Fruit fly (Drosophila melanogaster) whole organism, embryonic: Measurements from ENCODE around the gene CG31924.

Experiments
- CG10209 ChIP-seq: fragments of 200-800 bp; sonication (Bioruptor generic); optimal IDR thresholded peaks from 3 replicates; lab custom pipeline; 2017; ENCODE audit warnings: missing biosample characterization, mild to moderate bottlenecking, missing genetic modification characterization, missing genetic modification reagents
- CG10366 ChIP-seq: fragments of 200-800 bp; sonication (Bioruptor generic); IDR thresholded peaks from 2 replicates; pipeline ENCODE4 v1.3.6; 2022; ENCODE audit warnings: missing biosample characterization, missing genetic modification characterization
- CG10431 ChIP-seq: fragments of 200-800 bp; sonication (Bioruptor generic); optimal IDR thresholded peaks from 3 replicates; lab custom pipeline; 2018; ENCODE audit warnings: missing biosample characterization, mild to moderate bottlenecking, missing genetic modification characterization
- CG11723 ChIP-seq: fragments of 200-800 bp; sonication (Bioruptor generic); optimal IDR thresholded peaks from 2 replicates; lab custom pipeline; 2017; ENCODE audit warnings: missing biosample characterization, mild to moderate bottlenecking, missing genetic modification characterization
- CG1233 ChIP-seq: fragments of 200-800 bp; sonication (Bioruptor generic); optimal IDR thresholded peaks from 4 replicates; lab custom pipeline; 2018; ENCODE audit warnings: missing biosample characterization, mild to moderate bottlenecking, missing genetic modification characterization
- CG13287 ChIP-seq: fragments of 200-800 bp; sonication (Bioruptor generic); IDR thresholded peaks from 2 replicates; pipeline ENCODE4 v1.3.6; 2022; ENCODE audit warnings: missing biosample characterization, missing genetic modification characterization; ENCODE audit not compliant: partially characterized antibody
- CG14441 ChIP-seq: fragments of 200-800 bp; sonication (Bioruptor generic); IDR thresholded peaks from 2 replicates; pipeline ENCODE4 v1.3.6; 2022; ENCODE audit warnings: missing biosample characterization, missing genetic modification characterization
- CG15073 ChIP-seq: fragments of 200-800 bp; sonication (Bioruptor generic); optimal IDR thresholded peaks from 2 replicates; lab custom pipeline; 2016; ENCODE audit warnings: missing biosample characterization, missing genetic modification characterization
- CG1529 ChIP-seq: fragments of 200-800 bp; sonication (Bioruptor generic); optimal IDR thresholded peaks from 3 replicates; lab custom pipeline; 2018; ENCODE audit warnings: missing biosample characterization, missing genetic modification characterization
- CG16813 ChIP-seq: fragments of 200-800 bp; sonication (Bioruptor generic); IDR thresholded peaks from 3 replicates; pipeline ENCODE4 v1.3.6; 2022; ENCODE audit warnings: missing biosample characterization, missing genetic modification characterization; ENCODE audit not compliant: partially characterized antibody
- CG16815 ChIP-seq: fragments of 200-800 bp; sonication (Bioruptor generic); optimal IDR thresholded peaks from 3 replicates; lab custom pipeline; 2017; ENCODE audit warnings: missing biosample characterization, mild to moderate bottlenecking, missing genetic modification characterization
- CG2116 ChIP-seq: fragments of 200-800 bp; sonication (Bioruptor generic); optimal IDR thresholded peaks from 3 replicates; lab custom pipeline; 2018; ENCODE audit warnings: missing biosample characterization, mild to moderate bottlenecking, missing genetic modification characterization
- CG2202 ChIP-seq: fragments of 200-800 bp; sonication (Bioruptor generic); optimal IDR thresholded peaks from 2 replicates; lab custom pipeline; 2018; ENCODE audit warnings: missing biosample characterization, mild to moderate bottlenecking, missing genetic modification characterization
- CG33557 ChIP-seq: fragments of 200-800 bp; sonication (Bioruptor generic); optimal IDR thresholded peaks from 2 replicates; lab custom pipeline; 2019; ENCODE audit warnings: missing biosample characterization, mild to moderate bottlenecking, missing genetic modification characterization, moderate library complexity
- CG3995 ChIP-seq: fragments of 200-800 bp; sonication (Bioruptor generic); optimal IDR thresholded peaks from 3 replicates; lab custom pipeline; 2016; ENCODE audit warnings: missing biosample characterization, missing genetic modification characterization
- CG4424 ChIP-seq: fragments of 200-800 bp; sonication (Bioruptor generic); optimal IDR thresholded peaks from 3 replicates; lab custom pipeline; 2016; ENCODE audit warnings: missing biosample characterization, missing genetic modification characterization
- CG6175 ChIP-seq: fragments of 200-800 bp; sonication (Bioruptor generic); IDR thresholded peaks from 3 replicates; pipeline ENCODE4 v1.3.6; 2022; ENCODE audit warnings: missing biosample characterization, missing genetic modification characterization
- CTCF ChIP-seq: fragments of 200-800 bp; sonication (Bioruptor generic); optimal IDR thresholded peaks from 2 replicates; lab custom pipeline; 2017; ENCODE audit warnings: missing biosample characterization, mild to moderate bottlenecking, missing genetic modification characterization, moderate library complexity
- Deaf1 ChIP-seq: fragments of 200-800 bp; optimal IDR thresholded peaks from 3 replicates; lab custom pipeline; 2019; ENCODE audit warnings: missing biosample characterization, mild to moderate bottlenecking, missing genetic modification characterization, moderate library complexity
- Dfd ChIP-seq, 2 experiments: fragments of >200 bp; optimal IDR thresholded peaks; 2 replicates each; lab custom pipeline; 2017; ENCODE audit warnings: missing biosample characterization in 2 of 2, missing genetic modification characterization in 2 of 2
- Dp ChIP-seq: fragments of 200-800 bp; sonication (Bioruptor generic); optimal IDR thresholded peaks from 2 replicates; lab custom pipeline; 2018; ENCODE audit warnings: missing biosample characterization, mild to moderate bottlenecking, missing genetic modification characterization, moderate library complexity
- H2.0 ChIP-seq: fragments of 200-800 bp; sonication (Bioruptor generic); IDR thresholded peaks from 2 replicates; pipeline ENCODE4 v1.3.6; 2022; ENCODE audit warnings: missing biosample characterization, missing genetic modification characterization
- Hmr ChIP-seq: fragments of 200-800 bp; sonication (Bioruptor generic); optimal IDR thresholded peaks from 3 replicates; lab custom pipeline; 2017; ENCODE audit warnings: mild to moderate bottlenecking, missing biosample characterization, missing genetic modification reagents, missing genetic modification characterization
- Hr39 ChIP-seq: fragments of >200 bp; optimal IDR thresholded peaks from 2 replicates; lab custom pipeline; 2017
- Lhr ChIP-seq: fragments of 200-800 bp; sonication (Bioruptor generic); optimal IDR thresholded peaks from 3 replicates; lab custom pipeline; 2017; ENCODE audit warnings: mild to moderate bottlenecking, missing biosample characterization, missing genetic modification reagents, missing genetic modification characterization
- NC2α ChIP-seq: fragments of 200-800 bp; sonication (Bioruptor generic); optimal IDR thresholded peaks from 2 replicates; lab custom pipeline; 2016; ENCODE audit warnings: missing biosample characterization, missing genetic modification characterization
- Neu2 ChIP-seq: fragments of 200-800 bp; sonication (Bioruptor generic); optimal IDR thresholded peaks from 3 replicates; lab custom pipeline; 2016; ENCODE audit warnings: missing biosample characterization, missing genetic modification characterization, borderline replicate concordance
- Rfx ChIP-seq: fragments of 200-800 bp; sonication (Bioruptor generic); IDR thresholded peaks from 2 replicates; pipeline ENCODE4 v1.3.6; 2022; ENCODE audit warnings: missing biosample characterization, missing genetic modification characterization
- Ssrp ChIP-seq: fragments of 200-800 bp; sonication (Bioruptor generic); optimal IDR thresholded peaks from 2 replicates; lab custom pipeline; 2018; ENCODE audit warnings: missing biosample characterization, mild to moderate bottlenecking, missing genetic modification characterization, moderate library complexity
- Xrp1 ChIP-seq: fragments of 200-800 bp; sonication (Bioruptor generic); IDR thresholded peaks from 2 replicates; pipeline ENCODE4 v1.3.6; 2022; ENCODE audit warnings: missing biosample characterization, missing genetic modification characterization
- ac ChIP-seq: fragments of 200-800 bp; sonication (Bioruptor generic); optimal IDR thresholded peaks from 3 replicates; lab custom pipeline; 2017; ENCODE audit warnings: missing biosample characterization, mild to moderate bottlenecking, missing genetic modification characterization
- aop ChIP-seq: fragments of 200-800 bp; sonication (Bioruptor generic); IDR thresholded peaks from 2 replicates; pipeline ENCODE4 v1.3.6; 2022; ENCODE audit warnings: missing biosample characterization, missing genetic modification characterization
- ash1 ChIP-seq: fragments of 200-800 bp; sonication (Bioruptor generic); optimal IDR thresholded peaks from 2 replicates; lab custom pipeline; 2018; ENCODE audit warnings: missing biosample characterization, mild to moderate bottlenecking, missing genetic modification characterization
- bcd ChIP-seq: fragments of 200-800 bp; sonication (Bioruptor generic); optimal IDR thresholded peaks from 2 replicates; lab custom pipeline; 2017; ENCODE audit warnings: missing biosample characterization, mild to moderate bottlenecking, missing genetic modification characterization
- cato ChIP-seq: fragments of 200-800 bp; sonication (Bioruptor generic); optimal IDR thresholded peaks from 2 replicates; lab custom pipeline; 2016; ENCODE audit warnings: missing biosample characterization, missing genetic modification characterization, borderline replicate concordance
- esg ChIP-seq: fragments of 200-800 bp; sonication (Bioruptor generic); conservative IDR thresholded peaks from 2 replicates; pipeline ENCODE4 v1.3.6; 2022; ENCODE audit warnings: missing biosample characterization, missing genetic modification characterization
- fd3F ChIP-seq: fragments of 200-800 bp; sonication (Bioruptor generic); optimal IDR thresholded peaks from 2 replicates; lab custom pipeline; 2018; ENCODE audit warnings: missing biosample characterization, mild to moderate bottlenecking, missing genetic modification characterization, moderate library complexity
- ftz-f1 ChIP-seq: fragments of 200-800 bp; sonication (Bioruptor generic); optimal IDR thresholded peaks from 2 replicates; lab custom pipeline; 2016; ENCODE audit warnings: missing biosample characterization, missing genetic modification characterization
- fu2 ChIP-seq: fragments of 200-800 bp; sonication (Bioruptor generic); optimal IDR thresholded peaks from 2 replicates; lab custom pipeline; 2016; ENCODE audit warnings: missing biosample characterization, missing genetic modification characterization
- jigr1 ChIP-seq: fragments of 200-800 bp; sonication (Bioruptor generic); IDR thresholded peaks from 3 replicates; pipeline ENCODE4 v1.3.6; 2022; ENCODE audit warnings: missing biosample characterization, missing genetic modification characterization
- jing ChIP-seq: fragments of 200-800 bp; sonication (Bioruptor generic); optimal IDR thresholded peaks from 2 replicates; lab custom pipeline; 2018; ENCODE audit warnings: missing biosample characterization, mild to moderate bottlenecking, missing genetic modification characterization
- klu ChIP-seq: fragments of 200-800 bp; sonication (Bioruptor generic); IDR thresholded peaks from 2 replicates; pipeline ENCODE4 v1.3.6; 2022; ENCODE audit warnings: missing biosample characterization, missing genetic modification characterization
- kni ChIP-seq: fragments of 200-800 bp; sonication (Bioruptor generic); optimal IDR thresholded peaks from 3 replicates; lab custom pipeline; 2017; ENCODE audit warnings: mild to moderate bottlenecking, missing biosample characterization, missing genetic modification reagents, missing genetic modification characterization
- nom ChIP-seq: fragments of 200-800 bp; sonication (Bioruptor generic); optimal IDR thresholded peaks from 2 replicates; lab custom pipeline; 2017; ENCODE audit warnings: missing biosample characterization, missing genetic modification characterization, mild to moderate bottlenecking, moderate library complexity, missing genetic modification reagents
- pan ChIP-seq, 4 experiments: fragments of >200 bp in 3 of 4; fragments of 200-800 bp in 1 of 4; sonication (Bioruptor generic) in 1 of 4; optimal IDR thresholded peaks in 3 of 4; IDR thresholded peaks in 1 of 4; 2 replicates each; pipeline versions ENCODE4 v1.3.6 to Lab custom; 2017 to 2022; ENCODE audit warnings: missing biosample characterization in 2 of 4, missing genetic modification characterization in 2 of 4, mixed read lengths in 1 of 4
- pfk ChIP-seq: fragments of 200-800 bp; sonication (Bioruptor generic); optimal IDR thresholded peaks from 2 replicates; lab custom pipeline; 2018; ENCODE audit warnings: missing biosample characterization, mild to moderate bottlenecking, missing genetic modification characterization, moderate library complexity
- phol ChIP-seq: fragments of 200-800 bp; sonication (Bioruptor generic); optimal IDR thresholded peaks from 3 replicates; lab custom pipeline; 2018; ENCODE audit warnings: missing biosample characterization, mild to moderate bottlenecking, missing genetic modification characterization, moderate library complexity
- vfl ChIP-seq: fragments of 200-800 bp; sonication (Bioruptor generic); optimal IDR thresholded peaks from 2 replicates; lab custom pipeline; 2016; ENCODE audit warnings: missing biosample characterization, missing genetic modification characterization
- z ChIP-seq: fragments of 200-800 bp; sonication (Bioruptor generic); IDR thresholded peaks from 3 replicates; pipeline ENCODE4 v1.3.6; 2022; ENCODE audit warnings: missing biosample characterization, missing genetic modification characterization

Gene CG31924

DNA sequence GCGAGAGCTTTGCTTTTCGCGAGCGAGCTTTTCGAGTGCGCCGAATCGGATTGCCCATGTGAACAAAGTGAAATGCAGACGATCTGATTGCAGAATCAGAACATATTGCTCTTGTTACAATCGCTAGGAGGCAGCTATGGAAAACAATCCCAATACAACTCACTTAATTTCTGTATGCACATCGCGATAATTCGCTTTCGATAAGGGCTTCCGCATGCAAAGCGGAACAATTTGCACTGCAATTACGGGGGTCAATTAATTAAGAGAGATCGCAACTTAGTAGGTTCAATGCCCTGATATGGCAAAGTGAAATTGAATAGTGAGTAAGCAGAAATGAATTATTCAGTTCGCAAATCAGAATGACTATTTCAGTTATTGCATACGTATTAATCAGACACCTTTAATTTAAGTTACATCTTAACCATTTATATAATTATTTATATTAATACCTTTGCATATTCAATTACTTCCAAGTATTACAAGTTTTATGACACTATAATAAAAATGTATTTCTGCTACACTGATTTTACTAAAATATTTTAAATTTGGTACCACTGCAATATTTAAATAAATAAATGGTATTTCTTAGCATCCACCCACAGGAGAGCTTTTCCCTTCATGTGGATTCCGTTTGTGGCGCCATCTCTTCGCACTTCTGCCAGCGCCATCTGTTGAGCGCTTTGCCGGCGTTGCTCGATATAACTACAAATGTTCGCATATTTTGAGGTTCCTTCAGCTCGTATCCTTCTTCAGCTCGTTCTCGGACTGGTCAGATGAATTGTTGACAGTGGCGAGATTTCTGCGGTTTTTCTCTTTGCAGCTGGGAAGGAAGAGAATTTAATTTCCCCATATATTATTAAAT lies 7.3 kb upstream of the CG31924 start, which contains the start of gene NLaz (continued):
- TF ChIP-seq bcd (peak; percentile 35), cato (GFP tag; lab: Kevin White, UChicago) (no peak), pan (optimal IDR thresholded peaks at IDR 0.05; lab: Kevin White, UChicago) (no peak), pan (GFP tag; optimal IDR thresholded peaks at IDR 0.05 in 1 of 2, IDR thresholded peaks at IDR 0.05 in 1 of 2) (peak in 1 of 2 experiments; percentile 43), ac (GFP tag; lab: Kevin White, UChicago) (no peak), CTCF (GFP tag; lab: Kevin White, UChicago) (peak; percentile 97), fd3F (GFP tag; lab: Kevin White, UChicago) (peak; percentile 27), CG6175 (GFP tag; lab: Robert Waterston, UW) (no peak), CG4424 (GFP tag; lab: Kevin White, UChicago) (no peak), CG10366 (GFP tag; lab: Robert Waterston, UW) (peak; percentile 72), CG33557 (no peak), CG16815 (no peak), Neu2 (no peak), ash1 (GFP tag; lab: Kevin White, UChicago) (no peak), H2.0 (peak; percentile 69), CG10431 (GFP tag; lab: Kevin White, UChicago) (peak; percentile 1), Hmr (GFP tag; lab: Kevin White, UChicago) (no peak), klu (GFP tag; lab: Robert Waterston, UW) (no peak), NC2α (no peak), vfl (GFP tag; lab: Kevin White, UChicago) (no peak), Deaf1 (tag; lab: Kevin White, UChicago) (no peak), CG1529 (GFP tag; lab: Kevin White, UChicago) (no peak), Dp (peak; percentile 4), jing (GFP tag; lab: Kevin White, UChicago) (no peak), fu2 (GFP tag; lab: Kevin White, UChicago) (no peak), ftz-f1 (GFP tag; lab: Kevin White, UChicago) (no peak), CG13287 (no peak), CG2116 (no peak), CG1233 (no peak), Lhr (GFP tag; lab: Kevin White, UChicago) (peak; percentile 31), esg (peak; percentile 18; the same call in 1 of the 2 replicates), CG14441 (GFP tag; lab: Robert Waterston, UW) (peak; percentile 57), Rfx (peak; percentile 85), CG11723 (no peak), Hr39 (lab: Kevin White, UChicago) (no peak), z (GFP tag; lab: Robert Waterston, UW) (no peak), CG3995 (GFP tag; lab: Kevin White, UChicago) (no peak), Ssrp (no peak), jigr1 (GFP tag; lab: Robert Waterston, UW) (no peak), CG10209 (GFP tag; lab: Kevin White, UChicago) (no peak), nom (GFP tag; lab: Kevin White, UChicago) (no peak), CG2202 (tag; lab: Kevin White, UChicago) (no peak), Xrp1 (GFP tag; lab: Robert Waterston, UW) (no peak), aop (GFP tag; lab: Robert Waterston, UW) (no peak), kni (GFP tag; lab: Kevin White, UChicago) (no peak), CG15073 (GFP tag; lab: Kevin White, UChicago) (no peak), CG16813 (GFP tag; lab: Robert Waterston, UW) (no peak), pfk (GFP tag; lab: Kevin White, UChicago) (no peak), Dfd (GFP tag; optimal IDR thresholded peaks at IDR 0.05; lab: Kevin White, UChicago) (no peak), phol (no peak)
